Worm (Caenorhabditis elegans) whole organism, L3 larva: ENCODE measurements around the gene pals-27.

ENCODE experiments used
- R02D3.7 ChIP-seq: fragments of 150-350 bp; optimal IDR thresholded peaks from 2 replicates; lab custom pipeline; 2014; ENCODE audit warnings: missing biosample characterization, missing genetic modification characterization
- ceh-82 ChIP-seq: fragments of 150-350 bp; optimal IDR thresholded peaks from 2 replicates; lab custom pipeline; 2014; ENCODE audit warnings: missing biosample characterization, missing genetic modification characterization
- elt-1 ChIP-seq: fragments of 150-350 bp; optimal IDR thresholded peaks from 2 replicates; lab custom pipeline; 2014; ENCODE audit warnings: missing biosample characterization, missing genetic modification characterization
- lin-15B ChIP-seq: fragments of 150-350 bp; optimal IDR thresholded peaks from 2 replicates; lab custom pipeline; 2014; ENCODE audit warnings: missing biosample characterization, missing genetic modification characterization
- nfya-1 ChIP-seq: sonication (generic microtip); optimal IDR thresholded peaks from 2 replicates; lab custom pipeline; 2017; ENCODE audit warnings: missing genetic modification characterization, mild to moderate bottlenecking, missing compliant biosample characterization, antibody characterized with exemption, moderate library complexity; ENCODE audit not compliant: insufficient read depth
- nhr-43 ChIP-seq: sonication (generic microtip); optimal IDR thresholded peaks from 2 replicates; lab custom pipeline; 2016; ENCODE audit warnings: mild to moderate bottlenecking, missing genetic modification characterization, missing compliant biosample characterization; ENCODE audit not compliant: poor library complexity, severe bottlenecking
- ztf-4 ChIP-seq: fragments of 150-350 bp; optimal IDR thresholded peaks from 2 replicates; lab custom pipeline; 2014; ENCODE audit warnings: missing biosample characterization, missing genetic modification characterization

ce11 chrIII:4390421-4390820 is 9.0 kb downstream of the pals-27 start:
- TF ChIP-seq ceh-82 (no peak), elt-1 (tag; lab: Kevin White, UChicago) (no peak), lin-15B (tag; lab: Kevin White, UChicago) (no peak), nfya-1 (no peak), ztf-4 (no peak), R02D3.7 (no peak), nhr-43 (no peak)
